Fruit fly (Drosophila melanogaster) whole organism, wandering third instar larva: ENCODE measurements around the gene Nf1.
A peak's percentile ranks its signal among the peaks of the same experiment; 100 is the strongest.

ENCODE experiments used
- Abd-B ChIP-seq: fragments of >200 bp; optimal IDR thresholded peaks from 2 replicates; lab custom pipeline; 2017; ENCODE audit warnings: missing biosample characterization, missing genetic modification characterization
- CG32264 ChIP-seq: fragments of 200-800 bp; sonication (Bioruptor generic); optimal IDR thresholded peaks from 2 replicates; lab custom pipeline; 2016; ENCODE audit warnings: missing biosample characterization, missing genetic modification characterization
- CG9705 ChIP-seq: fragments of 200-800 bp; sonication (Bioruptor generic); optimal IDR thresholded peaks from 2 replicates; lab custom pipeline; 2018; ENCODE audit warnings: missing biosample characterization, mild to moderate bottlenecking, missing genetic modification characterization
- CrebA ChIP-seq: fragments of 200-800 bp; sonication (Bioruptor generic); optimal IDR thresholded peaks from 2 replicates; lab custom pipeline; 2016; ENCODE audit warnings: missing biosample characterization, mild to moderate bottlenecking, missing genetic modification characterization, borderline replicate concordance
- Dfd ChIP-seq: fragments of >200 bp; optimal IDR thresholded peaks from 2 replicates; lab custom pipeline; 2017; ENCODE audit warnings: missing biosample characterization, missing genetic modification characterization
- Dif ChIP-seq: fragments of 200-275, 200-300 bp; sonication (Bioruptor generic); optimal IDR thresholded peaks from 2 replicates; lab custom pipeline; 2018; ENCODE audit warnings: missing biosample characterization, missing genetic modification characterization; ENCODE audit not compliant: partially characterized antibody
- GATAd ChIP-seq: sonication (Bioruptor generic); optimal IDR thresholded peaks from 2 replicates; lab custom pipeline; 2016; ENCODE audit warnings: missing biosample characterization, missing genetic modification characterization
- HLH106 ChIP-seq: fragments of 200-800 bp; optimal IDR thresholded peaks from 3 replicates; lab custom pipeline; 2019; ENCODE audit warnings: missing biosample characterization, mild to moderate bottlenecking, missing genetic modification characterization, moderate library complexity
- Hnf4 ChIP-seq: fragments of 200-800 bp; sonication (Bioruptor generic); optimal IDR thresholded peaks from 2 replicates; lab custom pipeline; 2016; ENCODE audit warnings: missing biosample characterization, mild to moderate bottlenecking, missing genetic modification characterization
- Hr78 ChIP-seq: fragments of >200 bp; optimal IDR thresholded peaks from 2 replicates; lab custom pipeline; 2017; ENCODE audit warnings: missing biosample characterization, missing genetic modification characterization
- Hr83 ChIP-seq: fragments of 200-300 bp; sonication (Bioruptor generic); optimal IDR thresholded peaks from 2 replicates; lab custom pipeline; 2016; ENCODE audit warnings: missing biosample characterization, mild to moderate bottlenecking, missing genetic modification characterization, moderate library complexity; ENCODE audit not compliant: poor library complexity, severe bottlenecking
- Jra ChIP-seq: sonication (Bioruptor generic); optimal IDR thresholded peaks from 2 replicates; lab custom pipeline; 2016; ENCODE audit warnings: missing biosample characterization, missing genetic modification characterization
- Mio ChIP-seq: sonication (Bioruptor generic); optimal IDR thresholded peaks from 2 replicates; lab custom pipeline; 2016; ENCODE audit warnings: missing biosample characterization, missing genetic modification characterization
- Myc ChIP-seq: fragments of >200 bp; optimal IDR thresholded peaks from 2 replicates; lab custom pipeline; 2017
- N ChIP-seq: fragments of >200 bp; optimal IDR thresholded peaks from 2 replicates; lab custom pipeline; 2018; ENCODE audit warnings: missing biosample characterization, missing external identifiers, missing genetic modification characterization
- OdsH ChIP-seq: fragments of 200-800 bp; sonication (Bioruptor generic); optimal IDR thresholded peaks from 2 replicates; lab custom pipeline; 2016; ENCODE audit warnings: missing biosample characterization, mild to moderate bottlenecking, missing genetic modification characterization
- Rel ChIP-seq, 2 experiments: fragments of 200-800 bp; sonication (Bioruptor generic) in 1 of 2; optimal IDR thresholded peaks; 2 replicates in 1 of 2; 3 replicates in 1 of 2; lab custom pipeline; 2016 to 2019; ENCODE audit warnings: mild to moderate bottlenecking in 2 of 2, missing biosample characterization in 2 of 2, missing genetic modification characterization in 2 of 2, moderate library complexity in 1 of 2
- Sp1 ChIP-seq: fragments of 200-800 bp; sonication (Bioruptor generic); optimal IDR thresholded peaks from 3 replicates; lab custom pipeline; 2019; ENCODE audit warnings: missing biosample characterization, mild to moderate bottlenecking, missing genetic modification characterization, moderate library complexity
- Vsx2 ChIP-seq: fragments of 200-300, 225-300 bp; sonication (Bioruptor generic); optimal IDR thresholded peaks from 2 replicates; lab custom pipeline; 2018; ENCODE audit warnings: missing biosample characterization, missing genetic modification characterization; ENCODE audit not compliant: partially characterized antibody
- br ChIP-seq: fragments of 200-800 bp; sonication (Bioruptor generic); optimal IDR thresholded peaks from 2 replicates; lab custom pipeline; 2016; ENCODE audit warnings: missing biosample characterization, missing genetic modification characterization
- brk ChIP-seq: fragments of 200-800 bp; sonication (Bioruptor generic); optimal IDR thresholded peaks from 2 replicates; lab custom pipeline; 2016; ENCODE audit warnings: missing biosample characterization, mild to moderate bottlenecking, missing genetic modification characterization
- dl ChIP-seq, 2 experiments: fragments of 175-275, 200-275 bp in 1 of 2; fragments of 200-275 bp in 1 of 2; sonication (Bioruptor generic); optimal IDR thresholded peaks; lab custom pipeline; 2018; ENCODE audit warnings: mild to moderate bottlenecking in 2 of 2, missing biosample characterization in 2 of 2, missing genetic modification characterization in 2 of 2, moderate library complexity in 2 of 2; ENCODE audit not compliant: partially characterized antibody in 2 of 2, insufficient read depth in 1 of 2
- dmrt93B ChIP-seq: fragments of 200-800 bp; sonication (Bioruptor generic); optimal IDR thresholded peaks from 2 replicates; lab custom pipeline; 2018; ENCODE audit warnings: missing biosample characterization, mild to moderate bottlenecking, missing genetic modification characterization
- dsf ChIP-seq: sonication (Bioruptor generic); optimal IDR thresholded peaks from 2 replicates; lab custom pipeline; 2016; ENCODE audit warnings: missing biosample characterization, missing genetic modification characterization, borderline replicate concordance
- ey ChIP-seq: fragments of 200-800 bp; sonication (Bioruptor generic); optimal IDR thresholded peaks from 2 replicates; lab custom pipeline; 2016; ENCODE audit warnings: missing biosample characterization, missing genetic modification characterization
- foxo ChIP-seq, 2 experiments: fragments of 200-800 bp; sonication (Bioruptor generic); optimal IDR thresholded peaks; 2 replicates in 1 of 2; 3 replicates in 1 of 2; lab custom pipeline; 2016 to 2017; ENCODE audit warnings: missing biosample characterization in 2 of 2, missing genetic modification characterization in 2 of 2
- fru ChIP-seq: fragments of 200-800 bp; sonication (Bioruptor generic); optimal IDR thresholded peaks from 3 replicates; lab custom pipeline; 2016; ENCODE audit warnings: missing biosample characterization, mild to moderate bottlenecking, missing genetic modification characterization
- h ChIP-seq: fragments of 200-800 bp; sonication (Bioruptor generic); optimal IDR thresholded peaks from 3 replicates; lab custom pipeline; 2016; ENCODE audit warnings: missing biosample characterization, mild to moderate bottlenecking, missing genetic modification characterization
- jim ChIP-seq: fragments of 175-275, 200-325 bp; sonication (Bioruptor generic); optimal IDR thresholded peaks from 2 replicates; lab custom pipeline; 2016; ENCODE audit warnings: missing biosample characterization, mild to moderate bottlenecking, missing genetic modification characterization
- lola ChIP-seq: fragments of >200 bp; optimal IDR thresholded peaks from 2 replicates; lab custom pipeline; 2017; ENCODE audit warnings: missing biosample characterization, missing genetic modification characterization
- pan ChIP-seq: fragments of >200 bp; optimal IDR thresholded peaks from 2 replicates; lab custom pipeline; 2017
- psq ChIP-seq: fragments of 200-800 bp; sonication (Bioruptor generic); optimal IDR thresholded peaks from 3 replicates; lab custom pipeline; 2017; ENCODE audit warnings: missing biosample characterization, mild to moderate bottlenecking, missing genetic modification characterization, moderate library complexity
- rgr ChIP-seq: fragments of 200-800 bp; sonication (Bioruptor generic); optimal IDR thresholded peaks from 3 replicates; lab custom pipeline; 2016; ENCODE audit warnings: missing biosample characterization, mild to moderate bottlenecking, missing genetic modification characterization
- sage ChIP-seq: fragments of 200-800 bp; sonication (Bioruptor generic); optimal IDR thresholded peaks from 2 replicates; lab custom pipeline; 2016; ENCODE audit warnings: missing biosample characterization, mild to moderate bottlenecking, missing genetic modification characterization
- sv ChIP-seq: fragments of 200-800 bp; sonication (Bioruptor generic); optimal IDR thresholded peaks from 3 replicates; lab custom pipeline; 2016; ENCODE audit warnings: missing biosample characterization, missing genetic modification characterization
- tai ChIP-seq: sonication (Bioruptor generic); optimal IDR thresholded peaks from 2 replicates; lab custom pipeline; 2016; ENCODE audit warnings: missing biosample characterization, missing genetic modification characterization
- usp ChIP-seq: fragments of >200 bp; optimal IDR thresholded peaks from 2 replicates; lab custom pipeline; 2017; ENCODE audit warnings: missing biosample characterization, missing genetic modification characterization
- woc ChIP-seq: sonication (Bioruptor generic); optimal IDR thresholded peaks from 2 replicates; lab custom pipeline; 2016; ENCODE audit warnings: missing biosample characterization, mild to moderate bottlenecking, missing genetic modification characterization

The Nf1 gene

DNA sequence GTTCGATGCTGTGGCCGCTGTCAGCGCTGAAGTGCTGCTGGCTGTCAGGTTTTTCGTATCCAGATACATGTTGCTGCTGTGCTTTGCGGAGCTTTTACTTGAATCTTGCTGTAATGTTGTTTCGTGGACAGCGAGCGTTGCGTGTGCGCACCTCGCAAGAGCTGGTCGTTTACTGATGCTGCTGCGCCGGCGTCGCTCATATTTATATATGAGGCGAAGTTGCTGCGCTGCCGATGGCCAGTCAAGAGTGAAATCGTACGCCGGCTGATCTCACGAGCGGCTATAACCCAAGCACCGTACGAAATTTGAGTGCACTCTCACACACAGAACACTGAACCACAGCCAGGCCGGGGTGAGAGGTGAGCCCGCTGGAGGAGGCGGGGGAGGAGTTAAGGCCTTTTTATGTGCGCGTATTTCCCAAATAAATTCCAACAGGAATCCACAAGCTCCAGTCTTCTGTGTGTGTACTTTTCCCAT lies 34.5 kb downstream of the Nf1 start:
- peak; percentile 42 for TF ChIP-seq Hr83 (GFP tag; lab: Kevin White, UChicago)
- no peak for TF ChIP-seq Abd-B (GFP tag; lab: Kevin White, UChicago)
- no peak for TF ChIP-seq Dfd
- no peak for TF ChIP-seq Rel (GFP tag; optimal IDR thresholded peaks at IDR 0.05; lab: Kevin White, UChicago)
- peak; percentile 51 for TF ChIP-seq Rel (tag; optimal IDR thresholded peaks at IDR 0.05; lab: Kevin White, UChicago)

DNA sequence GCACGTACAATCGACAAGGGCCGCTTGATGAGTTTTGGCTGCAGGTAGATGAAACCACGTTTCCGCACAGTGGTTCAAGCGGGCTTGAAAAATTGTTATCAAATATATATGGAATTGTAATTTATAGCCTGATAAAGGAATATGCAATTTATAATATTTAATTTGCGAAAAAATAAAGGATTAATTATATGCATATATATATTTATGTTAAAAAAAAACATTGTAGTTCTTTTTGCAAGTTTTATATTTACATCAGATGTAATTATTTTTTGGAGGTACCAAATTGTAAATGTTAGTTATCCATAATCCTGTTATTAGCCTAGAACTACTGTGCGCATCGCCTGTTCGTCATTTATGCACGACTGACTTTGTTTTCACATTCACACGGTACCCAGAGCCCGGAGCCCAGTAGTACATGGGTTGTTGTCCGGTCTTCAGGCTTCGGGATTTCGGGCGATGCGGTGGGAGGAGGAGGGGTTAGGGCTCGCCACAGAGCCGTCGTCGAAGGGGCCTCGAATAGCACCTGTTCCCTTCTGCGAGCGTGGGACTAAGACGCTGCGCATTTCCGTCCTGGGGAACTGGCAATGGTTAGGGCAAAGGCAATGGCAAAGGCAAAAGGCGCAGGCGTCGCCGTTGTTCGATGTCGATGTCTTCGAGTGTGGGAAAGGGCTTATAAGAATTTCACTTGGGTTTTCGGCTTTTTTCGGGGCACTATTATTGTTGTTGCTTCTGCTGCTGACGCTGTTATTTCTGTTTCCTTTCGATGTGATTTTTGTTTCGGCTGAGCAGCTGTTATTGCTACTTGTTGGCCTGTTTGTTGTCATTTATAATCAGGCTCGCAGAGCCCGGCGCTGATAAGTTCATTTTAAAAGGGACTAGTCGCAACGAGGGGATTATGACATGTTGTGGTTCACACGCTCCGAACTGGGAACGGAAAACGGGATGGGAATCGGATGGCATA lies 35.2 kb downstream of the Nf1 start:
- TF ChIP-seq Hnf4 (GFP tag; lab: Kevin White, UChicago) (peak; percentile 77), CG32264 (no peak), dmrt93B (peak; percentile 92), Hr78 (GFP tag; lab: Kevin White, UChicago) (no peak), dsf (peak; percentile 52), br (GFP tag; lab: Kevin White, UChicago) (peak; percentile 74), usp (GFP tag; lab: Kevin White, UChicago) (no peak), tai (GFP tag; lab: Kevin White, UChicago) (peak; percentile 76), jim (GFP tag; lab: Kevin White, UChicago) (peak; percentile 49), fru (GFP tag; lab: Kevin White, UChicago) (peak; percentile 90), CG9705 (peak; percentile 90), h (peak; percentile 84), foxo (GFP tag; optimal IDR thresholded peaks at IDR 0.05; lab: Kevin White, UChicago) (peak in 1 of 2 experiments; percentile 93), sage (peak; percentile 36), HLH106 (tag; lab: Kevin White, UChicago) (peak; percentile 94), Vsx2 (peak; percentile 17), Sp1 (GFP tag; lab: Kevin White, UChicago) (peak; percentile 98), brk (GFP tag; lab: Kevin White, UChicago) (peak; percentile 79), Dif (GFP tag; lab: Kevin White, UChicago) (peak; percentile 2), Mio (GFP tag; lab: Kevin White, UChicago) (no peak), GATAd (GFP tag; lab: Kevin White, UChicago) (no peak), Rel (GFP tag; optimal IDR thresholded peaks at IDR 0.05; lab: Kevin White, UChicago) (peak; percentile 75), Rel (tag; optimal IDR thresholded peaks at IDR 0.05; lab: Kevin White, UChicago) (peak; percentile 53), Dfd (peak; percentile 83), pan (lab: Kevin White, UChicago) (no peak), Abd-B (GFP tag; lab: Kevin White, UChicago) (no peak), lola (GFP tag; lab: Kevin White, UChicago) (no peak), ey (GFP tag; lab: Kevin White, UChicago) (peak; percentile 63), rgr (GFP tag; lab: Kevin White, UChicago) (peak; percentile 87), woc (GFP tag; lab: Kevin White, UChicago) (peak; percentile 91), Hr83 (GFP tag; lab: Kevin White, UChicago) (peak; percentile 96), psq (GFP tag; lab: Kevin White, UChicago) (peak; percentile 95), Jra (GFP tag; lab: Kevin White, UChicago) (peak; percentile 58), Myc (no peak), CrebA (GFP tag; lab: Kevin White, UChicago) (no peak), dl (GFP tag; optimal IDR thresholded peaks at IDR 0.05; lab: Kevin White, UChicago; ENCODE audit: insufficient read depth in 1 of 2, partially characterized antibody in 2 of 2) (no peak), sv (GFP tag; lab: Kevin White, UChicago) (peak; percentile 41), N (GFP tag; lab: Kevin White, UChicago) (no peak), OdsH (GFP tag; lab: Kevin White, UChicago) (peak; percentile 93)
